Worm (Caenorhabditis elegans) whole organism, early embryonic: Measurements from ENCODE around the gene irld-67.

Experiments
- aly-1 ChIP-seq: sonication (generic microtip); optimal IDR thresholded peaks from 2 replicates; lab custom pipeline; 2016; ENCODE audit warnings: missing genetic modification characterization, missing compliant biosample characterization
- ama-1 ChIP-seq: fragments of 150-350 bp; optimal IDR thresholded peaks from 2 replicates; lab custom pipeline; 2014
- ceh-36 ChIP-seq: sonication (generic microtip); optimal IDR thresholded peaks from 2 replicates; lab custom pipeline; 2016; ENCODE audit warnings: missing genetic modification characterization, inconsistent platforms, missing compliant biosample characterization
- ets-7 ChIP-seq: sonication (generic microtip); optimal IDR thresholded peaks from 2 replicates; lab custom pipeline; 2016; ENCODE audit warnings: missing genotype, missing genetic modification characterization, missing compliant biosample characterization
- flt-1 ChIP-seq: fragments of 200-800 bp; sonication (Bioruptor generic); IDR thresholded peaks from 2 replicates; pipeline ENCODE4 v1.3.6; 2022; ENCODE audit warnings: missing genetic modification characterization, missing compliant biosample characterization
- hmbx-1 ChIP-seq: sonication (generic microtip); optimal IDR thresholded peaks from 2 replicates; lab custom pipeline; 2016; ENCODE audit warnings: mild to moderate bottlenecking, missing genetic modification characterization, missing compliant biosample characterization
- hnd-1 ChIP-seq: sonication (generic microtip); optimal IDR thresholded peaks from 2 replicates; lab custom pipeline; 2016; ENCODE audit warnings: missing genetic modification characterization, missing compliant biosample characterization
- scrt-1 ChIP-seq: fragments of 200-800 bp; sonication (Bioruptor generic); IDR thresholded peaks from 2 replicates; pipeline ENCODE4 v1.3.6; 2022; ENCODE audit warnings: missing genetic modification characterization, missing compliant biosample characterization
- tbx-11 ChIP-seq: fragments of 200-800 bp; sonication (Bioruptor generic); IDR thresholded peaks from 2 replicates; pipeline ENCODE4 v1.3.6; 2022; ENCODE audit warnings: missing genetic modification characterization, missing compliant biosample characterization
- tbx-37 ChIP-seq: fragments of 200-800 bp; sonication (Bioruptor generic); conservative IDR thresholded peaks from 2 replicates; pipeline ENCODE4 v1.3.6; 2022; ENCODE audit warnings: missing genetic modification reagents, missing genetic modification characterization, missing compliant biosample characterization
- tra-4 ChIP-seq: sonication (generic microtip); optimal IDR thresholded peaks from 2 replicates; lab custom pipeline; 2017; ENCODE audit warnings: missing genetic modification characterization, missing compliant biosample characterization

- TF ChIP-seq scrt-1 (GFP tag; lab: Robert Waterston, UW) (no peak), ama-1 (lab: Kevin White, UChicago) (no peak), aly-1 (tag; lab: Kevin White, UChicago) (no peak), flt-1 (GFP tag; lab: Robert Waterston, UW) (no peak), tra-4 (tag; lab: Kevin White, UChicago) (no peak), hnd-1 (tag; lab: Kevin White, UChicago) (no peak), tbx-11 (GFP tag; lab: Robert Waterston, UW) (no peak), ceh-36 (tag; lab: Kevin White, UChicago) (no peak), tbx-37 (no peak), ets-7 (tag; lab: Kevin White, UChicago) (no peak), hmbx-1 (tag; lab: Kevin White, UChicago) (no peak)
Observed at ce11 chrII:2948614-2949013, 14.4 kb upstream of the irld-67 start.
